Worm (Caenorhabditis elegans) whole organism, young adult: Measurements from ENCODE around the gene sshk-1.

Source experiments
- F10E7.11 ChIP-seq: sonication (generic microtip); optimal IDR thresholded peaks from 2 replicates; lab custom pipeline; 2017; ENCODE audit warnings: mild to moderate bottlenecking, missing genetic modification characterization, moderate library complexity, missing compliant biosample characterization
- F22D6.2 ChIP-seq: sonication (generic microtip); optimal IDR thresholded peaks from 2 replicates; lab custom pipeline; 2016; ENCODE audit warnings: mild to moderate bottlenecking, missing genetic modification characterization, missing compliant biosample characterization
- F33H1.4 ChIP-seq: fragments of 200-800 bp; sonication (Bioruptor generic); IDR thresholded peaks from 2 replicates; pipeline ENCODE4 v1.3.6; 2022; ENCODE audit warnings: missing genetic modification reagents, missing genetic modification characterization, missing compliant biosample characterization
- F49E8.2 ChIP-seq: sonication (generic microtip); optimal IDR thresholded peaks from 3 replicates; lab custom pipeline; 2017; ENCODE audit warnings: missing genetic modification characterization, mild to moderate bottlenecking, missing compliant biosample characterization, antibody characterized with exemption, moderate library complexity; ENCODE audit not compliant: insufficient read depth
- F55B11.4 ChIP-seq: sonication (generic microtip); optimal IDR thresholded peaks from 2 replicates; lab custom pipeline; 2016; ENCODE audit warnings: missing compliant biosample characterization, missing genetic modification characterization, borderline replicate concordance; ENCODE audit not compliant: insufficient read depth
- F57A8.1 ChIP-seq: fragments of 200-800 bp; sonication (Bioruptor generic); optimal IDR thresholded peaks from 2 replicates; lab custom pipeline; 2018; ENCODE audit warnings: mild to moderate bottlenecking, missing genetic modification characterization, moderate library complexity, missing compliant biosample characterization
- F57C9.4 ChIP-seq: sonication (generic microtip); optimal IDR thresholded peaks from 2 replicates; lab custom pipeline; 2017; ENCODE audit warnings: mild to moderate bottlenecking, missing genetic modification characterization, missing compliant biosample characterization
- K11D2.4 ChIP-seq: fragments of 200-800 bp; sonication (Bioruptor generic); IDR thresholded peaks from 2 replicates; pipeline ENCODE4 v1.3.6; 2022; ENCODE audit warnings: missing genetic modification reagents, missing genetic modification characterization, missing compliant biosample characterization
- T07F8.4 ChIP-seq: sonication (generic microtip); optimal IDR thresholded peaks from 2 replicates; lab custom pipeline; 2016; ENCODE audit warnings: mild to moderate bottlenecking, missing genetic modification characterization, moderate library complexity, missing compliant biosample characterization
- Y67H2A.10 ChIP-seq: fragments of 200-800 bp; sonication (Bioruptor generic); conservative IDR thresholded peaks from 2 replicates; pipeline ENCODE4 v1.3.6; 2022; ENCODE audit warnings: missing genetic modification reagents, missing genetic modification characterization, missing compliant biosample characterization
- Y79H2A.3 ChIP-seq: fragments of 200-800 bp; sonication (Bioruptor generic); conservative IDR thresholded peaks from 2 replicates; pipeline ENCODE4 v1.3.6; 2022; ENCODE audit warnings: missing genetic modification reagents, missing genetic modification characterization, missing compliant biosample characterization
- akir-1 ChIP-seq: fragments of 200-800 bp; sonication (Bioruptor generic); optimal IDR thresholded peaks from 2 replicates; lab custom pipeline; 2018; ENCODE audit warnings: mild to moderate bottlenecking, missing genetic modification characterization, moderate library complexity, missing compliant biosample characterization
- ama-1 ChIP-seq, 3 experiments: fragments of 150-350 bp in 1 of 3; sonication (generic microtip) in 2 of 3; optimal IDR thresholded peaks; 2 replicates each; lab custom pipeline; 2014 to 2018; ENCODE audit warnings: missing biosample characterization in 2 of 3, missing genetic modification characterization in 2 of 3, missing genetic modification reagents in 2 of 3
- aptf-3 ChIP-seq: fragments of 200-800 bp; sonication (Bioruptor generic); IDR thresholded peaks from 2 replicates; pipeline ENCODE4 v1.3.6; 2022; ENCODE audit warnings: missing genetic modification characterization, missing compliant biosample characterization
- atf-7 ChIP-seq: sonication (generic microtip); optimal IDR thresholded peaks from 2 replicates; lab custom pipeline; 2017; ENCODE audit warnings: mild to moderate bottlenecking, missing genetic modification characterization, missing compliant biosample characterization
- athp-1 ChIP-seq: sonication (generic microtip); optimal IDR thresholded peaks from 2 replicates; lab custom pipeline; 2017; ENCODE audit warnings: mild to moderate bottlenecking, missing genetic modification characterization, missing compliant biosample characterization
- attf-5 ChIP-seq: fragments of 200-800 bp; sonication (Bioruptor generic); optimal IDR thresholded peaks from 2 replicates; lab custom pipeline; 2018; ENCODE audit warnings: mild to moderate bottlenecking, missing genetic modification characterization, missing compliant biosample characterization
- ccch-3 ChIP-seq: fragments of 200-800 bp; sonication (Bioruptor generic); optimal IDR thresholded peaks from 2 replicates; lab custom pipeline; 2018; ENCODE audit warnings: mild to moderate bottlenecking, missing genetic modification characterization, missing compliant biosample characterization
- cebp-1 ChIP-seq, 2 experiments: fragments of 200-800 bp in 1 of 2; sonication (Bioruptor generic) in 1 of 2; sonication (generic microtip) in 1 of 2; IDR thresholded peaks in 1 of 2; optimal IDR thresholded peaks in 1 of 2; 2 replicates each; pipeline versions ENCODE4 v1.3.6 to Lab custom; 2017 to 2022; ENCODE audit warnings: missing compliant biosample characterization in 2 of 2, missing genetic modification characterization in 2 of 2, mild to moderate bottlenecking in 1 of 2, missing genetic modification reagents in 1 of 2, moderate library complexity in 1 of 2
- cebp-2 ChIP-seq: fragments of 200-800 bp; sonication (Bioruptor generic); IDR thresholded peaks from 2 replicates; pipeline ENCODE4 v1.3.6; 2022; ENCODE audit warnings: missing genetic modification characterization, missing compliant biosample characterization
- ceh-27 ChIP-seq: fragments of 200-800 bp; sonication (Bioruptor generic); optimal IDR thresholded peaks from 2 replicates; lab custom pipeline; 2018; ENCODE audit warnings: mild to moderate bottlenecking, missing genetic modification characterization, moderate library complexity, missing compliant biosample characterization
- ceh-79 ChIP-seq: sonication (generic microtip); optimal IDR thresholded peaks from 2 replicates; lab custom pipeline; 2017; ENCODE audit warnings: mild to moderate bottlenecking, missing genetic modification characterization, missing compliant biosample characterization
- dpff-1 ChIP-seq: sonication (generic microtip); optimal IDR thresholded peaks from 2 replicates; lab custom pipeline; 2017; ENCODE audit warnings: mild to moderate bottlenecking, missing genetic modification characterization, missing compliant biosample characterization
- egl-18 ChIP-seq: fragments of 200-800 bp; sonication (Bioruptor generic); IDR thresholded peaks from 2 replicates; pipeline ENCODE4 v1.3.6; 2022; ENCODE audit warnings: missing genetic modification reagents, missing genetic modification characterization, missing compliant biosample characterization
- egl-44 ChIP-seq: fragments of 200-800 bp; sonication (Bioruptor generic); IDR thresholded peaks from 2 replicates; pipeline ENCODE4 v1.3.6; 2022; ENCODE audit warnings: missing genetic modification reagents, missing genetic modification characterization, missing compliant biosample characterization
- egrh-3 ChIP-seq: fragments of 200-800 bp; sonication (Bioruptor generic); IDR thresholded peaks from 2 replicates; pipeline ENCODE4 v1.3.6; 2022; ENCODE audit warnings: missing genetic modification reagents, missing genetic modification characterization, missing compliant biosample characterization
- ets-4 ChIP-seq: fragments of 200-800 bp; sonication (Bioruptor generic); optimal IDR thresholded peaks from 2 replicates; lab custom pipeline; 2018; ENCODE audit warnings: mild to moderate bottlenecking, missing genetic modification characterization, missing compliant biosample characterization
- gei-17 ChIP-seq: fragments of 200-800 bp; sonication (Bioruptor generic); optimal IDR thresholded peaks from 2 replicates; lab custom pipeline; 2018; ENCODE audit warnings: mild to moderate bottlenecking, missing genetic modification characterization, missing compliant biosample characterization
- hlh-12 ChIP-seq: sonication (generic microtip); optimal IDR thresholded peaks from 2 replicates; lab custom pipeline; 2016; ENCODE audit warnings: missing genetic modification characterization, missing compliant biosample characterization
- hmg-1.2 ChIP-seq: fragments of 200-800 bp; sonication (Bioruptor generic); IDR thresholded peaks from 2 replicates; pipeline ENCODE4 v1.3.6; 2022; ENCODE audit warnings: missing genetic modification reagents, missing genetic modification characterization, missing compliant biosample characterization
- hmg-20 ChIP-seq: fragments of 200-800 bp; sonication (Bioruptor generic); IDR thresholded peaks from 2 replicates; pipeline ENCODE4 v1.3.6; 2022; ENCODE audit warnings: missing genetic modification reagents, missing genetic modification characterization, missing compliant biosample characterization
- lin-40 ChIP-seq: sonication (generic microtip); optimal IDR thresholded peaks from 2 replicates; lab custom pipeline; 2016; ENCODE audit warnings: missing genetic modification characterization, mild to moderate bottlenecking, missing compliant biosample characterization, missing genotype, missing genetic modification reagents
- lsl-1 ChIP-seq: fragments of 200-800 bp; sonication (Bioruptor generic); optimal IDR thresholded peaks from 2 replicates; lab custom pipeline; 2018; ENCODE audit warnings: mild to moderate bottlenecking, missing genetic modification characterization, moderate library complexity, missing compliant biosample characterization
- madf-10 ChIP-seq: sonication (generic microtip); optimal IDR thresholded peaks from 2 replicates; lab custom pipeline; 2016; ENCODE audit warnings: mild to moderate bottlenecking, missing genetic modification characterization, missing compliant biosample characterization
- madf-3 ChIP-seq: fragments of 200-800 bp; sonication (Bioruptor generic); IDR thresholded peaks from 2 replicates; pipeline ENCODE4 v1.3.6; 2022; ENCODE audit warnings: missing genetic modification reagents, missing genetic modification characterization, missing compliant biosample characterization
- madf-6 ChIP-seq: fragments of 200-800 bp; sonication (Bioruptor generic); IDR thresholded peaks from 2 replicates; pipeline ENCODE4 v1.3.6; 2022; ENCODE audit warnings: missing genetic modification reagents, missing genetic modification characterization, missing compliant biosample characterization
- madf-8 ChIP-seq: fragments of 200-800 bp; sonication (Bioruptor generic); conservative IDR thresholded peaks from 2 replicates; pipeline ENCODE4 v1.3.6; 2022; ENCODE audit warnings: missing genetic modification reagents, missing genetic modification characterization, missing compliant biosample characterization
- mcd-1 ChIP-seq: fragments of 200-800 bp; sonication (Bioruptor generic); IDR thresholded peaks from 2 replicates; pipeline ENCODE4 v1.3.6; 2022; ENCODE audit warnings: missing genetic modification reagents, missing genetic modification characterization, missing compliant biosample characterization
- nhr-27 ChIP-seq: fragments of 200-800 bp; sonication (Bioruptor generic); optimal IDR thresholded peaks from 2 replicates; lab custom pipeline; 2018; ENCODE audit warnings: mild to moderate bottlenecking, missing genetic modification characterization, moderate library complexity, missing compliant biosample characterization
- pbrm-1 ChIP-seq: fragments of 200-800 bp; sonication (Bioruptor generic); IDR thresholded peaks from 2 replicates; pipeline ENCODE4 v1.3.6; 2022; ENCODE audit warnings: missing genetic modification reagents, missing genetic modification characterization, missing compliant biosample characterization
- rcor-1 ChIP-seq: fragments of 200-800 bp; sonication (Bioruptor generic); IDR thresholded peaks from 2 replicates; pipeline ENCODE4 v1.3.6; 2022; ENCODE audit warnings: missing genetic modification reagents, missing genetic modification characterization, missing compliant biosample characterization
- repo-1 ChIP-seq: sonication (generic microtip); optimal IDR thresholded peaks from 2 replicates; lab custom pipeline; 2017; ENCODE audit warnings: mild to moderate bottlenecking, missing genetic modification characterization, missing compliant biosample characterization
- tbx-9 ChIP-seq: sonication (generic microtip); optimal IDR thresholded peaks from 2 replicates; lab custom pipeline; 2016; ENCODE audit warnings: borderline replicate concordance, missing genetic modification characterization, inconsistent platforms, missing compliant biosample characterization
- tlf-1 ChIP-seq: fragments of 200-800 bp; sonication (Bioruptor generic); optimal IDR thresholded peaks from 2 replicates; lab custom pipeline; 2018; ENCODE audit warnings: mild to moderate bottlenecking, missing genetic modification characterization, missing compliant biosample characterization
- xnd-1 ChIP-seq: sonication (generic microtip); optimal IDR thresholded peaks from 2 replicates; lab custom pipeline; 2016; ENCODE audit warnings: missing genotype, missing genetic modification reagents, missing genetic modification characterization, missing compliant biosample characterization
- zim-3 ChIP-seq: sonication (generic microtip); optimal IDR thresholded peaks from 2 replicates; lab custom pipeline; 2017; ENCODE audit warnings: mild to moderate bottlenecking, missing genetic modification characterization, moderate library complexity, missing compliant biosample characterization
- ztf-26 ChIP-seq: sonication (generic microtip); optimal IDR thresholded peaks from 2 replicates; lab custom pipeline; 2017; ENCODE audit warnings: missing genetic modification characterization, missing compliant biosample characterization

sshk-1 gene

DNA sequence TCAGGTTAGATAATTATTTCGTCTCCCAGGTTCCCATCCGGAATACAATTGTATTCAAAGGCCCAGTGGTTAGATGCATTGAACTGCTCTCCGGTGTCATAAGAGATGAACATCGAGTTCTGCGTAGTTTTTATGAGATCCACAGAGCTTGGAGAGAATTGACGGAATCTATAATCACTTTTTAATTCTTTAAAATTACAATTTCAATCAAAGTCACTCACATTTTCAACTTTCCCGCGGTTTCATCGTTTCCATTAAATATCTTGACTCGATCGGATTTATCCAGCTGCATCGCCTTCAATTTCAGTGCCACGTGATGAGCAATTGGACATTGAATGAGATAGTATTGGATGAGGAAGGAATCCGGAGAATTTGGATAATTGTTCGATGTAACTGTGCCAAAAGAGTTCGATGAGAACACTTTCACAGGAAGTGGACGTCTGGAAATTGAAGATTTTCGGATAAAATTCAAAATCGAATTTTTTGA is 31.8 kb downstream of the sshk-1 start (continued):
- TF ChIP-seq cebp-1 (GFP tag; IDR thresholded peaks at IDR 0.05; lab: Robert Waterston, UW) (no peak), cebp-1 (tag; optimal IDR thresholded peaks at IDR 0.05; lab: Kevin White, UChicago) (peak; percentile 36), madf-10 (tag; lab: Kevin White, UChicago) (peak; percentile 20), lsl-1 (GFP tag; lab: Kevin White, UChicago) (peak; percentile 22), F33H1.4 (GFP tag; lab: Robert Waterston, UW) (no peak), egl-18 (no peak), ama-1 (optimal IDR thresholded peaks at IDR 0.05; lab: Kevin White, UChicago) (peak; percentile 75), ama-1 (GFP tag; optimal IDR thresholded peaks at IDR 0.05; lab: Kevin White, UChicago) (no peak), attf-5 (no peak), Y67H2A.10 (GFP tag; lab: Robert Waterston, UW) (no peak), ceh-27 (GFP tag; lab: Kevin White, UChicago) (no peak), F49E8.2 (peak; percentile 77), zim-3 (tag; lab: Kevin White, UChicago) (peak; percentile 78), F55B11.4 (tag; lab: Kevin White, UChicago) (no peak), athp-1 (peak; percentile 72), hmg-20 (GFP tag; lab: Robert Waterston, UW) (no peak), gei-17 (GFP tag; lab: Kevin White, UChicago) (peak; percentile 40), madf-6 (GFP tag; lab: Robert Waterston, UW) (peak; percentile 52; the same call in 1 of the 2 replicates), ceh-79 (tag; lab: Kevin White, UChicago) (peak; percentile 64), F57A8.1 (GFP tag; lab: Kevin White, UChicago) (no peak), K11D2.4 (GFP tag; lab: Robert Waterston, UW) (no peak), nhr-27 (tag; lab: Kevin White, UChicago) (peak; percentile 22), ztf-26 (tag; lab: Kevin White, UChicago) (peak; percentile 33), aptf-3 (GFP tag; lab: Robert Waterston, UW) (no peak), F22D6.2 (no peak), Y79H2A.3 (GFP tag; lab: Robert Waterston, UW) (0 out of 2 replicates have a peak, but pooled peaks have one; percentile 39), egl-44 (GFP tag; lab: Robert Waterston, UW) (no peak), egrh-3 (GFP tag; lab: Robert Waterston, UW) (no peak), hmg-1.2 (GFP tag; lab: Robert Waterston, UW) (peak; percentile 30; the same call in 1 of the 2 replicates), ets-4 (GFP tag; lab: Kevin White, UChicago) (peak; percentile 32), akir-1 (GFP tag; lab: Kevin White, UChicago) (no peak), repo-1 (tag; lab: Kevin White, UChicago) (peak; percentile 68), rcor-1 (GFP tag; lab: Robert Waterston, UW) (peak; percentile 20; the same call in 1 of the 2 replicates), dpff-1 (peak; percentile 37), tbx-9 (tag; lab: Kevin White, UChicago) (peak; percentile 62), F57C9.4 (tag; lab: Kevin White, UChicago) (peak; percentile 50), hlh-12 (tag; lab: Kevin White, UChicago) (peak; percentile 27), T07F8.4 (tag; lab: Kevin White, UChicago) (peak; percentile 51), atf-7 (tag; lab: Kevin White, UChicago) (peak; percentile 50), mcd-1 (GFP tag; lab: Robert Waterston, UW) (peak; percentile 41; the same call in 1 of the 2 replicates), pbrm-1 (GFP tag; lab: Robert Waterston, UW) (peak; percentile 50; the same call in 1 of the 2 replicates), lin-40 (peak; percentile 14), cebp-2 (no peak), F10E7.11 (tag; lab: Kevin White, UChicago) (peak; percentile 45), ccch-3 (no peak), madf-8 (GFP tag; lab: Robert Waterston, UW) (no peak), madf-3 (peak; percentile 65; the same call in 1 of the 2 replicates), xnd-1 (peak; percentile 8), tlf-1 (GFP tag; lab: Kevin White, UChicago) (peak; percentile 63)
